Fruit fly (Drosophila melanogaster): ENCODE measurements around the gene smid.

dm6 chr3L:7349311-7349710 is 32.1 kb upstream of the smid start:
- TF ChIP-seq EcR (GFP tag; optimal IDR thresholded peaks at IDR 0.05) (no peak), psq (optimal IDR thresholded peaks at IDR 0.05) (no peak), pan (optimal IDR thresholded peaks at IDR 0.05) (no peak), CG8478 (optimal IDR thresholded peaks at IDR 0.05) (no peak)

Measured in whole organism.